Fruit fly (Drosophila melanogaster) whole organism, prepupa: Measurements from ENCODE around the gene CG9467.
A peak's percentile ranks its signal among the peaks of the same experiment; 100 is the strongest.

ENCODE experiments used
- Blimp-1 ChIP-seq: fragments of 200-800 bp; sonication (Bioruptor generic); optimal IDR thresholded peaks from 3 replicates; lab custom pipeline; 2017; ENCODE audit warnings: missing biosample characterization, missing genetic modification characterization, mild to moderate bottlenecking, moderate library complexity, missing genetic modification reagents
- CG10631 ChIP-seq: fragments of 200-800 bp; sonication (Bioruptor generic); optimal IDR thresholded peaks from 2 replicates; lab custom pipeline; 2016; ENCODE audit warnings: missing biosample characterization, missing genetic modification characterization
- CG10669 ChIP-seq: fragments of 200-800 bp; sonication (Bioruptor generic); optimal IDR thresholded peaks from 3 replicates; lab custom pipeline; 2018; ENCODE audit warnings: missing biosample characterization, mild to moderate bottlenecking, missing genetic modification characterization, moderate library complexity
- CG11294 ChIP-seq: fragments of 200-800 bp; sonication (Bioruptor generic); IDR thresholded peaks from 2 replicates; pipeline ENCODE4 v1.3.6; 2022; ENCODE audit warnings: missing biosample characterization, missing genetic modification characterization
- CG11902 ChIP-seq: fragments of 200-800 bp; sonication (Bioruptor generic); optimal IDR thresholded peaks from 3 replicates; lab custom pipeline; 2016; ENCODE audit warnings: missing biosample characterization, missing genetic modification characterization
- CG15336 ChIP-seq: fragments of 200-800 bp; sonication (Bioruptor generic); IDR thresholded peaks from 2 replicates; pipeline ENCODE4 v1.3.6; 2022; ENCODE audit warnings: missing biosample characterization, missing genetic modification characterization
- CG1621 ChIP-seq: fragments of 200-800 bp; sonication (Bioruptor generic); optimal IDR thresholded peaks from 3 replicates; lab custom pipeline; 2018; ENCODE audit warnings: missing biosample characterization, mild to moderate bottlenecking, missing genetic modification characterization
- CG3032 ChIP-seq: fragments of 200-800 bp; optimal IDR thresholded peaks from 2 replicates; lab custom pipeline; 2019; ENCODE audit warnings: missing biosample characterization, mild to moderate bottlenecking, missing genetic modification characterization, moderate library complexity
- CG31627 ChIP-seq: fragments of 200-800 bp; sonication (Bioruptor generic); optimal IDR thresholded peaks from 3 replicates; lab custom pipeline; 2016; ENCODE audit warnings: missing biosample characterization, missing genetic modification characterization
- CG6163 ChIP-seq: fragments of 200-800 bp; sonication (Bioruptor generic); IDR thresholded peaks from 3 replicates; pipeline ENCODE4 v1.3.6; 2022; ENCODE audit warnings: missing biosample characterization, missing genetic modification characterization
- CG6276 ChIP-seq: fragments of 200-800 bp; sonication (Bioruptor generic); optimal IDR thresholded peaks from 2 replicates; lab custom pipeline; 2017; ENCODE audit warnings: missing biosample characterization, mild to moderate bottlenecking, missing genetic modification characterization
- CG6808 ChIP-seq: fragments of 200-800 bp; sonication (Bioruptor generic); optimal IDR thresholded peaks from 3 replicates; lab custom pipeline; 2017; ENCODE audit warnings: missing biosample characterization, missing genetic modification characterization, mild to moderate bottlenecking, moderate library complexity, missing genetic modification reagents
- CG6854 ChIP-seq: fragments of 200-800 bp; sonication (Bioruptor generic); optimal IDR thresholded peaks from 2 replicates; lab custom pipeline; 2017; ENCODE audit warnings: missing biosample characterization, mild to moderate bottlenecking, missing genetic modification characterization
- CG8119 ChIP-seq: fragments of 200-800 bp; sonication (Bioruptor generic); IDR thresholded peaks from 3 replicates; pipeline ENCODE4 v1.3.6; 2022; ENCODE audit warnings: missing biosample characterization, missing genetic modification characterization
- CG8319 ChIP-seq: fragments of 200-800 bp; sonication (Bioruptor generic); optimal IDR thresholded peaks from 3 replicates; lab custom pipeline; 2016; ENCODE audit warnings: missing biosample characterization, missing genetic modification characterization
- CG8632 ChIP-seq: fragments of 200-800 bp; sonication (Bioruptor generic); optimal IDR thresholded peaks from 3 replicates; lab custom pipeline; 2016; ENCODE audit warnings: missing biosample characterization, missing genetic modification characterization
- CG9139 ChIP-seq: fragments of 200-800 bp; sonication (Bioruptor generic); optimal IDR thresholded peaks from 3 replicates; lab custom pipeline; 2017; ENCODE audit warnings: missing biosample characterization, mild to moderate bottlenecking, missing genetic modification characterization
- Eip78C ChIP-seq: fragments of 200-800 bp; sonication (Bioruptor generic); peaks from one replicate; lab custom pipeline; 2016; ENCODE audit warnings: missing biosample characterization, missing genetic modification characterization
- Eip93F ChIP-seq: fragments of 200-800 bp; sonication (Bioruptor generic); optimal IDR thresholded peaks from 2 replicates; lab custom pipeline; 2016; ENCODE audit warnings: missing biosample characterization, mild to moderate bottlenecking, missing genetic modification characterization
- Ets21C ChIP-seq: fragments of 200-800 bp; sonication (Bioruptor generic); optimal IDR thresholded peaks from 3 replicates; lab custom pipeline; 2016; ENCODE audit warnings: missing biosample characterization, missing genetic modification characterization
- Ets96B ChIP-seq: fragments of 200-800 bp; optimal IDR thresholded peaks from 2 replicates; lab custom pipeline; 2019; ENCODE audit warnings: missing biosample characterization, mild to moderate bottlenecking, missing genetic modification characterization, moderate library complexity
- Gug ChIP-seq: fragments of 200-800 bp; sonication (Bioruptor generic); IDR thresholded peaks from 2 replicates; pipeline ENCODE4 v1.3.6; 2022; ENCODE audit warnings: missing biosample characterization, missing genetic modification characterization
- Hr38 ChIP-seq: sonication (Bioruptor generic); optimal IDR thresholded peaks from 2 replicates; lab custom pipeline; 2016; ENCODE audit warnings: missing biosample characterization, missing genetic modification characterization
- Hr39 ChIP-seq: fragments of 200-800 bp; sonication (Bioruptor generic); optimal IDR thresholded peaks from 2 replicates; lab custom pipeline; 2016; ENCODE audit warnings: missing biosample characterization, missing genetic modification characterization
- Hr4 ChIP-seq: fragments of 200-800 bp; sonication (Bioruptor generic); optimal IDR thresholded peaks from 3 replicates; lab custom pipeline; 2016; ENCODE audit warnings: missing biosample characterization, missing genetic modification characterization
- Lpt ChIP-seq: fragments of 200-800 bp; sonication (Bioruptor generic); optimal IDR thresholded peaks from 3 replicates; lab custom pipeline; 2016; ENCODE audit warnings: missing biosample characterization, missing genetic modification characterization
- OdsH ChIP-seq: fragments of 200-800 bp; sonication (Bioruptor generic); optimal IDR thresholded peaks from 3 replicates; lab custom pipeline; 2016; ENCODE audit warnings: missing biosample characterization, missing genetic modification characterization
- Sox102F ChIP-seq: fragments of 200-800 bp; sonication (Bioruptor generic); optimal IDR thresholded peaks from 2 replicates; lab custom pipeline; 2016; ENCODE audit warnings: missing biosample characterization, mild to moderate bottlenecking, missing genetic modification characterization
- Sox14 ChIP-seq: fragments of 200-800 bp; sonication (Bioruptor generic); optimal IDR thresholded peaks from 3 replicates; lab custom pipeline; 2016; ENCODE audit warnings: missing biosample characterization, missing genetic modification characterization
- Sox15 ChIP-seq: fragments of 200-800 bp; sonication (Bioruptor generic); optimal IDR thresholded peaks from 3 replicates; lab custom pipeline; 2016; ENCODE audit warnings: missing biosample characterization, missing genetic modification characterization
- achi ChIP-seq: fragments of 200-800 bp; sonication (Bioruptor generic); optimal IDR thresholded peaks from 3 replicates; lab custom pipeline; 2016; ENCODE audit warnings: missing biosample characterization, missing genetic modification characterization
- acj6 ChIP-seq: fragments of 200-800 bp; sonication (Bioruptor generic); optimal IDR thresholded peaks from 3 replicates; lab custom pipeline; 2016; ENCODE audit warnings: missing biosample characterization, missing genetic modification characterization
- cyc ChIP-seq: fragments of 200-800 bp; sonication (Bioruptor generic); optimal IDR thresholded peaks from 3 replicates; lab custom pipeline; 2016; ENCODE audit warnings: missing biosample characterization, missing genetic modification characterization
- dsx ChIP-seq: fragments of 200-800 bp; optimal IDR thresholded peaks from 3 replicates; lab custom pipeline; 2019; ENCODE audit warnings: missing biosample characterization, mild to moderate bottlenecking, missing genetic modification characterization, moderate library complexity; ENCODE audit not compliant: poor library complexity, severe bottlenecking
- eg ChIP-seq: fragments of 200-800 bp; sonication (Bioruptor generic); IDR thresholded peaks from 3 replicates; pipeline ENCODE4 v1.3.6; 2022; ENCODE audit warnings: missing biosample characterization, missing genetic modification characterization
- esn ChIP-seq: fragments of 200-800 bp; sonication (Bioruptor generic); optimal IDR thresholded peaks from 2 replicates; lab custom pipeline; 2016; ENCODE audit warnings: missing biosample characterization, mild to moderate bottlenecking, missing genetic modification characterization, moderate library complexity
- fd85E ChIP-seq: fragments of 200-800 bp; sonication (Bioruptor generic); optimal IDR thresholded peaks from 3 replicates; lab custom pipeline; 2016; ENCODE audit warnings: missing biosample characterization, missing genetic modification characterization
- lz ChIP-seq: fragments of 200-800 bp; sonication (Bioruptor generic); optimal IDR thresholded peaks from 3 replicates; lab custom pipeline; 2016; ENCODE audit warnings: missing biosample characterization, missing genetic modification characterization
- net ChIP-seq: fragments of 200-800 bp; sonication (Bioruptor generic); optimal IDR thresholded peaks from 3 replicates; lab custom pipeline; 2016; ENCODE audit warnings: missing biosample characterization, missing genetic modification characterization
- salr ChIP-seq, 2 experiments: fragments of 200-800 bp; sonication (Bioruptor generic); optimal IDR thresholded peaks; 3 replicates each; lab custom pipeline; 2016 to 2018; ENCODE audit warnings: missing biosample characterization in 2 of 2, missing genetic modification characterization in 2 of 2, mild to moderate bottlenecking in 1 of 2
- ss ChIP-seq, 2 experiments: fragments of 200-800 bp; sonication (Bioruptor generic); optimal IDR thresholded peaks; 2 replicates in 1 of 2; 3 replicates in 1 of 2; lab custom pipeline; 2017 to 2018; ENCODE audit warnings: mild to moderate bottlenecking in 2 of 2, missing biosample characterization in 2 of 2, missing genetic modification characterization in 2 of 2, moderate library complexity in 1 of 2
- svp ChIP-seq: fragments of 200-800 bp; sonication (Bioruptor generic); peaks from one replicate; lab custom pipeline; 2016; ENCODE audit warnings: missing biosample characterization, missing genetic modification characterization
- topi ChIP-seq: fragments of 200-800 bp; sonication (Bioruptor generic); optimal IDR thresholded peaks from 3 replicates; lab custom pipeline; 2016; ENCODE audit warnings: missing biosample characterization, missing genetic modification characterization
- vri ChIP-seq: fragments of 200-800 bp; sonication (Bioruptor generic); optimal IDR thresholded peaks from 3 replicates; lab custom pipeline; 2016; ENCODE audit warnings: missing biosample characterization, mild to moderate bottlenecking, missing genetic modification characterization

The CG9467 gene

dm6 chr3R:9808946-9809545 is 8.2 kb upstream of the CG9467 start, which contains the start of gene FBXO11 (continued):
- TF ChIP-seq eg (peak; percentile 80), net (GFP tag; lab: Kevin White, UChicago) (no peak), CG10631 (GFP tag; lab: Kevin White, UChicago) (no peak), CG1621 (tag; lab: Kevin White, UChicago) (peak; percentile 75), CG8319 (GFP tag; lab: Kevin White, UChicago) (no peak), CG6808 (GFP tag; lab: Kevin White, UChicago) (no peak), lz (GFP tag; lab: Kevin White, UChicago) (peak; percentile 5), Lpt (GFP tag; lab: Kevin White, UChicago) (peak; percentile 67), Sox102F (GFP tag; lab: Kevin White, UChicago) (no peak), Eip78C (peak; percentile 84), OdsH (GFP tag; lab: Kevin White, UChicago) (no peak)

- TF ChIP-seq Eip78C (peak; percentile 79), Ets96B (no peak), CG11902 (GFP tag; lab: Kevin White, UChicago) (no peak), CG8632 (GFP tag; lab: Kevin White, UChicago) (no peak), Sox14 (no peak), esn (GFP tag; lab: Kevin White, UChicago) (peak; percentile 41), CG8119 (GFP tag; lab: Robert Waterston, UW) (peak; percentile 61; the same call in 2 of the 3 replicates), eg (peak; percentile 25; the same call in 1 of the 3 replicates), svp (GFP tag; lab: Kevin White, UChicago) (no peak), Hr39 (GFP tag; lab: Kevin White, UChicago) (no peak), CG31627 (GFP tag; lab: Kevin White, UChicago) (peak; percentile 19), CG8319 (GFP tag; lab: Kevin White, UChicago) (no peak), Blimp-1 (GFP tag; lab: Kevin White, UChicago) (no peak), topi (no peak), acj6 (peak; percentile 11), CG15336 (GFP tag; lab: Robert Waterston, UW) (peak; percentile 70)
These were observed 7.8 kb downstream of the CG9467 start, which contains the start of gene CG8516 for dm6 chr3R:9793018-9793417. Gene CG8516 (plus strand): TSS chr3R:9793295.

DNA sequence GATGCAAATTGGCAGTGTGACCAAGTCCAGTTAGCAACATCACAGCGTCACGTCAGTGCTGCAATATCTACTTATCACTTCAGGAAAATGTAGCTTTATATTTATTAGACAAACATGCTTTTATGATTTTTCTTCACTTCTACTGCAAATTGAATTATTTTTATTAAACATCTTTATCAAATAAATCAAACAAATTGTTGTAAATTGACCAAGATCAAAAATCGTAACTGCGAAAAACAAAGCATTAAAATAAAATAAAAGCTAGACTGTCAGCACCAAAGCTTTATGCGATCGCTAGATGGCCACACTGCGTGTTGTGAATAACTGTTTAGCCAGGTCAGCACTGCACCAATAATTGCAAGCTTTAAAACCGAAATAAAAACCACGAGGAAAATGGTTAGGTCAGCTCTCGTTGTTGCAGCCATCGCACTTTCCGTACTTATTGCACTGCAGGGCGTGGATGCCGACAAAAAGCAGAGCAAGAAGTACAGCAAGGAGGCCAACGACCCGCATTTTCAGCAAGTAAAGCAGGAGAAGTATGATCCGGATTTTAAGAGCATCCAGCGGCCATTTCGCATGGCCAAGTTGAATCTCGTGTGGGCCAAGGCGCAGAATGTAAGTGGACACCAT is 9.5 kb downstream of the CG9467 start, which contains the start of the genes CG12945 and CG8507:
Gene CG12945, minus strand, starts transcription at position 45 of the 630 bp plus-strand sequence.
Gene CG8507, plus strand, starts transcription at position 307 of the 630 bp plus-strand sequence.
- TF ChIP-seq cyc (GFP tag; lab: Kevin White, UChicago): peak; percentile 35
- TF ChIP-seq CG10669: no peak
- TF ChIP-seq CG9139: no peak
- no peak for TF ChIP-seq CG8632 (GFP tag; lab: Kevin White, UChicago)
- TF ChIP-seq CG11902 (GFP tag; lab: Kevin White, UChicago): peak; percentile 9
- TF ChIP-seq Sox14: peak; percentile 76
- TF ChIP-seq Lpt (GFP tag; lab: Kevin White, UChicago): no peak
- TF ChIP-seq esn (GFP tag; lab: Kevin White, UChicago): peak; percentile 71
- TF ChIP-seq Hr4: no peak
- TF ChIP-seq salr (GFP tag; optimal IDR thresholded peaks at IDR 0.05; lab: Kevin White, UChicago): no peak
- peak; percentile 58 for TF ChIP-seq CG3032 (tag; lab: Kevin White, UChicago)
- no peak for TF ChIP-seq Sox102F (GFP tag; lab: Kevin White, UChicago)
- peak; percentile 83 for TF ChIP-seq Eip78C
- TF ChIP-seq CG6854 (GFP tag; lab: Kevin White, UChicago): no peak
- TF ChIP-seq vri (GFP tag; lab: Kevin White, UChicago): no peak
- peak; percentile 53 for TF ChIP-seq topi
- no peak for TF ChIP-seq Ets21C (GFP tag; lab: Kevin White, UChicago)
- peak; percentile 13 for TF ChIP-seq Sox15 (GFP tag; lab: Kevin White, UChicago)
- peak; percentile 38 for TF ChIP-seq Ets96B
- TF ChIP-seq svp (GFP tag; lab: Kevin White, UChicago): no peak
- no peak for TF ChIP-seq Hr38 (GFP tag; lab: Kevin White, UChicago)
- TF ChIP-seq eg: no peak
- no peak for TF ChIP-seq Eip93F
- peak; percentile 68 for TF ChIP-seq Hr39 (GFP tag; lab: Kevin White, UChicago)
- TF ChIP-seq achi (GFP tag; lab: Kevin White, UChicago): no peak
- no peak for TF ChIP-seq CG11294 (GFP tag; lab: Robert Waterston, UW)
- no peak for TF ChIP-seq dsx (GFP tag; lab: Kevin White, UChicago)
- TF ChIP-seq acj6: peak; percentile 47
- TF ChIP-seq CG8119 (GFP tag; lab: Robert Waterston, UW): no peak
- no peak for TF ChIP-seq CG6163 (GFP tag; lab: Robert Waterston, UW)
- no peak for TF ChIP-seq CG6276
- 0 out of 2 replicates have a peak, but pooled peaks have one; percentile 9 for TF ChIP-seq Gug
- no peak for TF ChIP-seq net (GFP tag; lab: Kevin White, UChicago)
- no peak for TF ChIP-seq fd85E (GFP tag; lab: Kevin White, UChicago)
- TF ChIP-seq ss (GFP tag; optimal IDR thresholded peaks at IDR 0.05; lab: Kevin White, UChicago): no peak
